Fruit fly (Drosophila melanogaster): ENCODE data around the gene CG14974.

Gene CG14974

DNA sequence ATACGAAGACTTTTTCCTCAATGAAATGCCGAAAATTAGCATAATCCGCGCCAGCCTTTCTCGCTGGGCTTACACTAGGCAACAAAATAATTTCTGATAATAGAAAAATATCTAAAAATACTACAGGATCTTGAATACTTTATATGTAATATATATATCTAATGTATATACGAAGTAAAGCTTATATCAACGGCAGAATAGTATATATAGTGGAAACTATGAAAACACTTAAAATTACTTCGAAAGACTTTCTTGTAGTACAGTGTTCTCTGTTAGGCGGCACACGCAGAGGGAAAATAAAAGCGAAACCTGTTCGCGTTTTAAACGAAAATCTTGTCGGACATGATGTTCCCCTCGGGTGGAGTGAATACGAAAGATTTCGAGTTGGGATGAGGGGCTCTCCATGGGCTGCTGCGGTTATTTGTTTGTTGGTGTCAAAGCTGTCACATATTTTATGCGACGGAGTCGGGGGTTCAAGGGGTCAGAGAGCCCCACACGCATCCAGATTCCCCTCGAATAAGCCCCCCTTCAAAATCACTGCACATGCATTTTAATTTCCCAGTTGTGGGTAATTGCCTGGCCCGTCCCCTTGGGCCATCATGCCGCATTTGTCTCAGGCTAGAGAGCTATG is 13.4 kb upstream of the CG14974 start (continued):
- peak; percentile 33 for TF ChIP-seq Xbp1 (GFP tag; optimal IDR thresholded peaks at IDR 0.05)
- peak; percentile 60 for TF ChIP-seq ATbp (GFP tag; optimal IDR thresholded peaks at IDR 0.05)
- peak; percentile 61 for TF ChIP-seq wor (GFP tag; IDR thresholded peaks at IDR 0.05)
- no peak for TF ChIP-seq CG7786 (GFP tag; optimal IDR thresholded peaks at IDR 0.05)
- no peak for TF ChIP-seq HHEX (GFP tag; optimal IDR thresholded peaks at IDR 0.05)
- TF ChIP-seq CG8478 (optimal IDR thresholded peaks at IDR 0.05) = no peak
- peak; percentile 30 for TF ChIP-seq MTF-1 (GFP tag; optimal IDR thresholded peaks at IDR 0.05; ENCODE audit: borderline replicate concordance)
- TF ChIP-seq H2.0 (GFP tag; IDR thresholded peaks at IDR 0.05) = no peak
- peak; percentile 20 for TF ChIP-seq sug (tag; optimal IDR thresholded peaks at IDR 0.05)
- TF ChIP-seq pita (GFP tag; optimal IDR thresholded peaks at IDR 0.05) = no peak
- TF ChIP-seq CG13894 (tag; optimal IDR thresholded peaks at IDR 0.05) = no peak
- TF ChIP-seq tll (GFP tag; optimal IDR thresholded peaks at IDR 0.05) = no peak
- peak; percentile 62 for TF ChIP-seq salm (tag; optimal IDR thresholded peaks at IDR 0.05)
- TF ChIP-seq CG11398 (GFP tag; optimal IDR thresholded peaks at IDR 0.05) = no peak
- peak; percentile 80 for TF ChIP-seq CG13424 (tag; optimal IDR thresholded peaks at IDR 0.05)
- no peak for TF ChIP-seq C15 (GFP tag; IDR thresholded peaks at IDR 0.05)
- TF ChIP-seq CG6272 (GFP tag; IDR thresholded peaks at IDR 0.05) = no peak
- peak; percentile 16 for TF ChIP-seq CG6654 (GFP tag; optimal IDR thresholded peaks at IDR 0.05)
- TF ChIP-seq esg (GFP tag; conservative IDR thresholded peaks at IDR 0.05) = peak; percentile 46; the same call in 1 of the 2 replicates
- peak; percentile 91 for TF ChIP-seq CG18262 (tag; optimal IDR thresholded peaks at IDR 0.05)
- 0 out of 3 replicates have a peak, but pooled peaks have one; percentile 30 for TF ChIP-seq CG11456 (GFP tag; IDR thresholded peaks at IDR 0.05)
- TF ChIP-seq CG14965 (GFP tag; optimal IDR thresholded peaks at IDR 0.05; ENCODE audit: borderline replicate concordance) = no peak
- TF ChIP-seq CG10267 (tag; optimal IDR thresholded peaks at IDR 0.05) = peak; percentile 81
- no peak for TF ChIP-seq hbn (GFP tag; IDR thresholded peaks at IDR 0.05; ENCODE audit: partially characterized antibody)
- 0 out of 2 replicates have a peak, but pooled peaks have one; percentile 17 for TF ChIP-seq sisA (GFP tag; IDR thresholded peaks at IDR 0.05)
- peak; percentile 13 for TF ChIP-seq CG18764 (GFP tag; optimal IDR thresholded peaks at IDR 0.05)
- peak; percentile 81 for TF ChIP-seq unpg (GFP tag; optimal IDR thresholded peaks at IDR 0.05)
- peak; percentile 37; the same call in 1 of the 2 replicates for TF ChIP-seq seq (GFP tag; IDR thresholded peaks at IDR 0.05)
- no peak for TF ChIP-seq CG2889 (GFP tag; IDR thresholded peaks at IDR 0.05)
- TF ChIP-seq CG12155 (GFP tag; optimal IDR thresholded peaks at IDR 0.05) = no peak
- TF ChIP-seq CG4730 (GFP tag; IDR thresholded peaks at IDR 0.05) = no peak
- no peak for TF ChIP-seq CG7987 (GFP tag; optimal IDR thresholded peaks at IDR 0.05)
- no peak for TF ChIP-seq CTCF (GFP tag; optimal IDR thresholded peaks at IDR 0.05)
- no peak for TF ChIP-seq dan (GFP tag; IDR thresholded peaks at IDR 0.05)
- 0 out of 2 replicates have a peak, but pooled peaks have one; percentile 26 for TF ChIP-seq chm (GFP tag; IDR thresholded peaks at IDR 0.05)
- TF ChIP-seq HLHmδ (GFP tag; optimal IDR thresholded peaks at IDR 0.05) = no peak
- no peak for TF ChIP-seq pfk (GFP tag; optimal IDR thresholded peaks at IDR 0.05)
- TF ChIP-seq CG15696 (tag; optimal IDR thresholded peaks at IDR 0.05) = peak; percentile 56
- peak; percentile 25; the same call in 1 of the 2 replicates for TF ChIP-seq peb (GFP tag; IDR thresholded peaks at IDR 0.05)
- TF ChIP-seq fru (optimal IDR thresholded peaks at IDR 0.05) = no peak
- TF ChIP-seq CG14667 (GFP tag; IDR thresholded peaks at IDR 0.05) = no peak
- TF ChIP-seq Awh (GFP tag; IDR thresholded peaks at IDR 0.05) = peak; percentile 63; the same call in 1 of the 2 replicates
- TF ChIP-seq Ets97D (GFP tag; optimal IDR thresholded peaks at IDR 0.05) = no peak
- TF ChIP-seq CG15601 (tag; optimal IDR thresholded peaks at IDR 0.05) = peak; percentile 83
- TF ChIP-seq E2f2 (GFP tag; IDR thresholded peaks at IDR 0.05) = peak; percentile 40; the same call in 1 of the 2 replicates
- TF ChIP-seq CG8944 (GFP tag; optimal IDR thresholded peaks at IDR 0.05) = no peak
- peak; percentile 62 for TF ChIP-seq Nf-YB (GFP tag; optimal IDR thresholded peaks at IDR 0.05)
- TF ChIP-seq odd (GFP tag; optimal IDR thresholded peaks at IDR 0.05) = peak; percentile 52
- TF ChIP-seq gfzf (GFP tag; optimal IDR thresholded peaks at IDR 0.05) = no peak
- peak; percentile 12 for TF ChIP-seq CrebB (tag; optimal IDR thresholded peaks at IDR 0.05)
- TF ChIP-seq CG8765 (GFP tag; IDR thresholded peaks at IDR 0.05) = no peak

Measured in whole organism, embryonic.